Worm (Caenorhabditis elegans) whole organism, early embryonic: ENCODE results near the gene clc-26.

Experiments used
- B0310.2 ChIP-seq: sonication (generic microtip); optimal IDR thresholded peaks from 2 replicates; lab custom pipeline; 2016; ENCODE audit warnings: mild to moderate bottlenecking, missing genetic modification characterization, missing compliant biosample characterization
- F13C5.2 ChIP-seq: sonication (generic microtip); optimal IDR thresholded peaks from 2 replicates; lab custom pipeline; 2017; ENCODE audit warnings: mild to moderate bottlenecking, missing genetic modification characterization, inconsistent platforms, missing compliant biosample characterization
- aly-1 ChIP-seq: sonication (generic microtip); optimal IDR thresholded peaks from 2 replicates; lab custom pipeline; 2016; ENCODE audit warnings: missing genetic modification characterization, missing compliant biosample characterization
- ama-1 ChIP-seq: fragments of 150-350 bp; optimal IDR thresholded peaks from 2 replicates; lab custom pipeline; 2014
- ceh-13 ChIP-seq: fragments of 200-800 bp; sonication (Bioruptor generic); optimal IDR thresholded peaks from 2 replicates; lab custom pipeline; 2018; ENCODE audit warnings: mild to moderate bottlenecking, missing genetic modification characterization, missing compliant biosample characterization
- ceh-36 ChIP-seq: sonication (generic microtip); optimal IDR thresholded peaks from 2 replicates; lab custom pipeline; 2016; ENCODE audit warnings: missing genetic modification characterization, inconsistent platforms, missing compliant biosample characterization
- ets-7 ChIP-seq: sonication (generic microtip); optimal IDR thresholded peaks from 2 replicates; lab custom pipeline; 2016; ENCODE audit warnings: missing genotype, missing genetic modification characterization, missing compliant biosample characterization
- flt-1 ChIP-seq: fragments of 200-800 bp; sonication (Bioruptor generic); IDR thresholded peaks from 2 replicates; pipeline ENCODE4 v1.3.6; 2022; ENCODE audit warnings: missing genetic modification characterization, missing compliant biosample characterization
- hmbx-1 ChIP-seq: sonication (generic microtip); optimal IDR thresholded peaks from 2 replicates; lab custom pipeline; 2016; ENCODE audit warnings: mild to moderate bottlenecking, missing genetic modification characterization, missing compliant biosample characterization
- hmg-4 ChIP-seq: fragments of 200-800 bp; sonication (Bioruptor generic); optimal IDR thresholded peaks from 2 replicates; lab custom pipeline; 2018; ENCODE audit warnings: mild to moderate bottlenecking, missing genetic modification characterization, missing compliant biosample characterization
- hnd-1 ChIP-seq: sonication (generic microtip); optimal IDR thresholded peaks from 2 replicates; lab custom pipeline; 2016; ENCODE audit warnings: missing genetic modification characterization, missing compliant biosample characterization
- pes-1 ChIP-seq: fragments of 200-800 bp; sonication (Bioruptor generic); IDR thresholded peaks from 2 replicates; pipeline ENCODE4 v1.3.6; 2022; ENCODE audit warnings: missing genetic modification reagents, missing genetic modification characterization, missing compliant biosample characterization
- scrt-1 ChIP-seq: fragments of 200-800 bp; sonication (Bioruptor generic); IDR thresholded peaks from 2 replicates; pipeline ENCODE4 v1.3.6; 2022; ENCODE audit warnings: missing genetic modification characterization, missing compliant biosample characterization
- sea-1 ChIP-seq: fragments of 200-800 bp; sonication (Bioruptor generic); conservative IDR thresholded peaks from 2 replicates; pipeline ENCODE4 v1.3.6; 2022; ENCODE audit warnings: missing genetic modification characterization, missing compliant biosample characterization
- tbx-11 ChIP-seq: fragments of 200-800 bp; sonication (Bioruptor generic); IDR thresholded peaks from 2 replicates; pipeline ENCODE4 v1.3.6; 2022; ENCODE audit warnings: missing genetic modification characterization, missing compliant biosample characterization
- tbx-37 ChIP-seq: fragments of 200-800 bp; sonication (Bioruptor generic); conservative IDR thresholded peaks from 2 replicates; pipeline ENCODE4 v1.3.6; 2022; ENCODE audit warnings: missing genetic modification reagents, missing genetic modification characterization, missing compliant biosample characterization
- tra-4 ChIP-seq: sonication (generic microtip); optimal IDR thresholded peaks from 2 replicates; lab custom pipeline; 2017; ENCODE audit warnings: missing genetic modification characterization, missing compliant biosample characterization

clc-26 gene

DNA sequence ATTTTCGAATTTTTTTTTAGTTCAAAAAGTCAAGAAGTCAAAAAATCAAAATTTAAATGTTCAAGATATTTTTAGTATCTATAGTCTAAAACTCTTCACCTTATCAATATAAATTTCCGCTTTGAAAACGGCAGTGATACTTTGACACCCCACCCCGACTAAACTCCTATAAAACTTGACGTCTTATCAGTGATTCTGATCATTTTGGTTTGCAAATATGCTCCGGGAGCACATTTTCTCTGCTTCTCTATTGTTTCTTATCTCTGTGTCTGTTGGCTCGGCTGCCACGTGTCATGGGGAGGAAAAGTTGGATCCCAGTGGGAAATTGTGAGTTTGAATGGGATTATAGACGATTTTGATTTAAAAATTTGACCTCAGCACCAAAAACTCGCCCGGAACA, 28.4 kb downstream of the clc-26 start, which contains the start of gene clec-150:
Gene clec-150, plus strand, starts transcription at position 198 of the 400 bp plus-strand sequence.
- TF ChIP-seq hmbx-1 (tag; lab: Kevin White, UChicago) (no peak), B0310.2 (no peak), ama-1 (no peak), F13C5.2 (tag; lab: Kevin White, UChicago) (no peak), hnd-1 (tag; lab: Kevin White, UChicago) (no peak), tbx-37 (no peak), pes-1 (GFP tag; lab: Robert Waterston, UW) (no peak), scrt-1 (GFP tag; lab: Robert Waterston, UW) (no peak), ets-7 (no peak), ceh-36 (tag; lab: Kevin White, UChicago) (no peak), aly-1 (tag; lab: Kevin White, UChicago) (no peak), flt-1 (GFP tag; lab: Robert Waterston, UW) (no peak), ceh-13 (GFP tag; lab: Kevin White, UChicago) (no peak), sea-1 (no peak)

ce11 chrIII:1001297-1001696, 29.6 kb downstream of the clc-26 start, which contains the start of gene R06B10.7:
Gene R06B10.7, minus strand, starts transcription at chrIII:1001397.
- no peak for TF ChIP-seq tbx-37
- TF ChIP-seq flt-1 (GFP tag; lab: Robert Waterston, UW) = no peak
- TF ChIP-seq scrt-1 (GFP tag; lab: Robert Waterston, UW) = no peak
- no peak for TF ChIP-seq B0310.2

- TF ChIP-seq hmbx-1 (tag; lab: Kevin White, UChicago) = no peak
- TF ChIP-seq ama-1 = no peak
- TF ChIP-seq ceh-36 (tag; lab: Kevin White, UChicago) = no peak
- no peak for TF ChIP-seq B0310.2
- TF ChIP-seq pes-1 (GFP tag; lab: Robert Waterston, UW) = no peak
- TF ChIP-seq tbx-11 = no peak
- TF ChIP-seq scrt-1 (GFP tag; lab: Robert Waterston, UW) = no peak
- no peak for TF ChIP-seq hmg-4
- no peak for TF ChIP-seq aly-1 (tag; lab: Kevin White, UChicago)
- TF ChIP-seq flt-1 (GFP tag; lab: Robert Waterston, UW) = no peak
- no peak for TF ChIP-seq tra-4 (tag; lab: Kevin White, UChicago)
- TF ChIP-seq ets-7 = no peak
- no peak for TF ChIP-seq sea-1
- TF ChIP-seq ceh-13 (GFP tag; lab: Kevin White, UChicago) = no peak
Observed at ce11 chrIII:998855-999254, 32.0 kb downstream of the clc-26 start.

ce11 chrIII:996564-996963, 34.3 kb downstream of the clc-26 start:
- TF ChIP-seq tra-4 (tag; lab: Kevin White, UChicago) (no peak), hnd-1 (tag; lab: Kevin White, UChicago) (no peak), flt-1 (GFP tag; lab: Robert Waterston, UW) (no peak), ets-7 (no peak), hmbx-1 (tag; lab: Kevin White, UChicago) (no peak), B0310.2 (no peak), ama-1 (no peak), pes-1 (GFP tag; lab: Robert Waterston, UW) (no peak), ceh-36 (tag; lab: Kevin White, UChicago) (no peak), tbx-37 (no peak), sea-1 (no peak), ceh-13 (GFP tag; lab: Kevin White, UChicago) (no peak), hmg-4 (no peak), scrt-1 (GFP tag; lab: Robert Waterston, UW) (no peak), aly-1 (tag; lab: Kevin White, UChicago) (no peak)

DNA sequence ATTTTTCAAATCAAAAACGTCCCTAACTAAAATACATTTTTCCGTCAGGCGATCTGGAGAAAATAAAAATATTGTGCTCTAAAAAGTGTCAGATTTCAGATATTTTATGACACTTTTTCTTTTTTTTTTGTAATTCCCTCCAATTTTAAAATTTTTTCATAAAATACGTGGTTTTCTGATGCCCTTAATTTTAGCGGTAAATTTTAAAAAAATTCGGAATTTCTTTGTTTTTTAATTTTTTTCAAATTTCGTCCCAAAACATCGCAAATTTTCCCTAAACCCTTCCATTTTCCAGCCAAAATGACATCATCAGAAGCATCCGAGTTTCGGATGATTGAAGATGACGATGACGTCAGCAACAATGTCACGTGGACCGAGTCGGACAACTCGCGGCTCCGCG, 39.3 kb downstream of the clc-26 start, which contains the start of gene trp-2:
Gene trp-2, plus strand, starts transcription at position 301 of the 400 bp plus-strand sequence.
- TF ChIP-seq tbx-11 (no peak), pes-1 (GFP tag; lab: Robert Waterston, UW) (no peak), sea-1 (no peak), hnd-1 (tag; lab: Kevin White, UChicago) (no peak), hmg-4 (no peak)

DNA sequence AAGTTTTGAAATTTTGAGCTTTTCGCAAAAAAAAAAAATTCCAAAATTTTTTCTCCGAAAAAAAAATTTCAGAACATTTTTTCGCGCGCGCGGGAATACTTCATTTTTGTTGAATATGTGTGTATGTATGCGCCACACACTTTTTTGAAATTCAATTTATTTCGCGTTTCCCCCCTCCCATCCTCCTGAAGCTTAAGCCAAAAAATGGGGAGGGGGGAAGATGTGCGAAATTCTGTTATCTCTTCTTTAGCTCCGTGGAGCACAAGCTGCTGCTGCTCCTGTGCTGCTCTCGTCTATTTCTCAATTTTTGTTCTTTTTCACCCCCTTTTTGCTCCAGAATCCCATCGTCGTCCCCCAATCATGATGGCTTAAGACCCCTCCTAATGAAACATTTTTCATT, 41.3 kb downstream of the clc-26 start:
- no peak for TF ChIP-seq hmbx-1 (tag; lab: Kevin White, UChicago)

DNA sequence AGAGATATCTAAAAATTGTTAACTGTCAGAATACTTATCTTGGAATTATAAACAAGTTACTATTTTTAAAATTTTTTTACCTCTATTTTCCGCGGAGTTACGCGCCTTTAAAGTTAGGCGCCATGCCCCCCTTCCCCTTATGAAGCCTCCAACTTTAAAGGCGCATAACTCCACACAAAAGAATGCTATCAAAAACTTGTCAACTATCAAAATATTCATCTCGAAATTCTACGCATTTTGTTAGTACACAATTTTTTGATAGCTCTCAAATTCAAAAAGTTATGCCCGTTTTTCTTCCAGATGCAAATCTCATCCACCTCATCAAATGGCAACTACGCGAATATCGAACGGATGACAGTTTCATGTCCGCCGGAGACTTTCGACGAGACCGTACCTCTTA, 47.9 kb downstream of the clc-26 start, which contains the start of gene tbc-10:
Gene tbc-10, plus strand, starts transcription at position 301 of the 400 bp plus-strand sequence.
- TF ChIP-seq hnd-1 (tag; lab: Kevin White, UChicago) (no peak), ama-1 (no peak), scrt-1 (GFP tag; lab: Robert Waterston, UW) (no peak), sea-1 (no peak), aly-1 (tag; lab: Kevin White, UChicago) (no peak), tra-4 (tag; lab: Kevin White, UChicago) (no peak), B0310.2 (no peak), hmbx-1 (tag; lab: Kevin White, UChicago) (no peak), pes-1 (GFP tag; lab: Robert Waterston, UW) (no peak), ceh-36 (tag; lab: Kevin White, UChicago) (no peak), hmg-4 (no peak), F13C5.2 (tag; lab: Kevin White, UChicago) (no peak), flt-1 (GFP tag; lab: Robert Waterston, UW) (no peak), tbx-37 (no peak)

DNA sequence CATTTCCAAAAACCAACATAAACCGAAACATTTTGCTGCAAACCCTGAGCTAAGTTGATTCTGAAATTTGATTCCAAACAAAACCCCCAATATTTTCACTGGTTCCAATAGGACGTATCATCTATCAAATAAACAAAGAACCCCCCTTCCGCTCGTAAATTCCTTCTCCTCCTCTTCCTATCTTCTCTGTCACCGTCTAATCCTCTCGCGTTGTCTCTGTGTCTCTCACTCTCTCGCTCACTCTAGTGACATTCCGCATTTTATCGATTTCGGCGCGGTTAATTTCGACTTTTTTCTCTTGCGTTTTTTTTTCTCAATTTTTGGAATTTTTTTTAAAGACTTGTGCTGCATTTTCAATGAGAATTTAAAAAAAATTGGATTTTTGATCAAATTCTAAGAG, 48.9 kb downstream of the clc-26 start:
- no peak for TF ChIP-seq sea-1
- TF ChIP-seq tbx-37 = no peak

DNA sequence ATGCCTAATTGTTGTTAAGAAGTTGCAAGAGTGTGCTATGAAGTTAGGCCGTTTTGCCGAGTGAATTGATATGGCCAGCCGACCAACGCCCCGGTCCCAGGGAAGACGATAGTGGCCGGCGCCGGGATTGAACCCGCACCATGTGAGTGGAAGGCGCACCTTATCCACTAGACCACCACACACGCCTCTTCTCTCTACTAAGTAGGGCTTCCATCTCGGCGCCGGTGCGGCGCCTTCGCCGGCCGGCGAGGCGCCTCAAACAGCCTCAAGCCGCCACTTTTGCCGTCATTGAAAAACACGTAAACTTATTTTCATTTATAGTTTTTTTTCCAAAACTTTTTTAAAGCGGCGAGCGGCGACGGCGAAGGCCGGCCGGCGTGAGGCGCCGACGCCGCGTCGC, 52.0 kb downstream of the clc-26 start:
- TF ChIP-seq F13C5.2 (tag; lab: Kevin White, UChicago) = no peak
- TF ChIP-seq ceh-13 (GFP tag; lab: Kevin White, UChicago) = no peak
- no peak for TF ChIP-seq tra-4 (tag; lab: Kevin White, UChicago)
- no peak for TF ChIP-seq tbx-37
- TF ChIP-seq scrt-1 (GFP tag; lab: Robert Waterston, UW) = no peak
- TF ChIP-seq ama-1 = no peak
- TF ChIP-seq pes-1 (GFP tag; lab: Robert Waterston, UW) = no peak; the same call in 1 of the 2 replicates
- TF ChIP-seq tbx-11 = no peak
- no peak for TF ChIP-seq ets-7
- no peak for TF ChIP-seq aly-1 (tag; lab: Kevin White, UChicago)
- no peak for TF ChIP-seq B0310.2
- TF ChIP-seq ceh-36 (tag; lab: Kevin White, UChicago) = no peak
- no peak for TF ChIP-seq sea-1
- no peak for TF ChIP-seq flt-1 (GFP tag; lab: Robert Waterston, UW)
